Fruit fly (Drosophila melanogaster) whole organism, embryonic: ENCODE results near the gene Dredd.
A peak's percentile ranks its signal among the peaks of the same experiment; 100 is the strongest.

ENCODE experiments used
- Aef1 ChIP-seq: fragments of 200-800 bp; sonication (Bioruptor generic); IDR thresholded peaks from 3 replicates; pipeline ENCODE4 v1.3.6; 2022; ENCODE audit warnings: missing biosample characterization, missing genetic modification characterization
- Atf6 ChIP-seq: fragments of 200-800 bp; sonication (Bioruptor generic); IDR thresholded peaks from 2 replicates; pipeline ENCODE4 v1.3.6; 2022; ENCODE audit warnings: missing biosample characterization, missing genetic modification characterization
- B-H2 ChIP-seq: fragments of 200-800 bp; sonication (Bioruptor generic); optimal IDR thresholded peaks from 2 replicates; lab custom pipeline; 2018; ENCODE audit warnings: missing biosample characterization, mild to moderate bottlenecking, missing genetic modification characterization
- Bgb ChIP-seq: fragments of 200-800 bp; sonication (Bioruptor generic); IDR thresholded peaks from 2 replicates; pipeline ENCODE4 v1.3.6; 2022; ENCODE audit warnings: missing biosample characterization, missing genetic modification characterization; ENCODE audit not compliant: partially characterized antibody
- CG10147 ChIP-seq: fragments of 200-800 bp; sonication (Bioruptor generic); optimal IDR thresholded peaks from 2 replicates; lab custom pipeline; 2019; ENCODE audit warnings: missing biosample characterization, mild to moderate bottlenecking, missing genetic modification characterization, moderate library complexity
- CG10979 ChIP-seq: fragments of 200-800 bp; sonication (Bioruptor generic); optimal IDR thresholded peaks from 2 replicates; lab custom pipeline; 2018; ENCODE audit warnings: missing biosample characterization, mild to moderate bottlenecking, missing genetic modification characterization, moderate library complexity
- CG11723 ChIP-seq: fragments of 200-800 bp; sonication (Bioruptor generic); optimal IDR thresholded peaks from 2 replicates; lab custom pipeline; 2017; ENCODE audit warnings: missing biosample characterization, mild to moderate bottlenecking, missing genetic modification characterization
- CG12071 ChIP-seq: fragments of 200-800 bp; sonication (Bioruptor generic); optimal IDR thresholded peaks from 3 replicates; lab custom pipeline; 2018; ENCODE audit warnings: missing biosample characterization, mild to moderate bottlenecking, missing genetic modification characterization
- CG13123 ChIP-seq: fragments of 200-800 bp; sonication (Bioruptor generic); optimal IDR thresholded peaks from 2 replicates; lab custom pipeline; 2016; ENCODE audit warnings: missing biosample characterization, missing genetic modification characterization
- CG13424 ChIP-seq: fragments of 200-800 bp; sonication (Bioruptor generic); optimal IDR thresholded peaks from 2 replicates; lab custom pipeline; 2019; ENCODE audit warnings: missing biosample characterization, mild to moderate bottlenecking, missing genetic modification characterization, moderate library complexity
- CG14860 ChIP-seq: fragments of 200-800 bp; sonication (Bioruptor generic); IDR thresholded peaks from 3 replicates; pipeline ENCODE4 v1.3.6; 2022; ENCODE audit warnings: missing biosample characterization, missing genetic modification characterization; ENCODE audit not compliant: partially characterized antibody
- CG1602 ChIP-seq: fragments of 200-800 bp; sonication (Bioruptor generic); optimal IDR thresholded peaks from 3 replicates; lab custom pipeline; 2016; ENCODE audit warnings: missing biosample characterization, missing genetic modification characterization
- CG17361 ChIP-seq: fragments of 200-800 bp; sonication (Bioruptor generic); IDR thresholded peaks from 3 replicates; pipeline ENCODE4 v1.3.6; 2022; ENCODE audit warnings: missing biosample characterization, missing genetic modification characterization
- CG18764 ChIP-seq: fragments of 200-800 bp; sonication (Bioruptor generic); optimal IDR thresholded peaks from 3 replicates; lab custom pipeline; 2016; ENCODE audit warnings: missing biosample characterization, missing genetic modification characterization
- CG2202 ChIP-seq: fragments of 200-800 bp; sonication (Bioruptor generic); optimal IDR thresholded peaks from 2 replicates; lab custom pipeline; 2018; ENCODE audit warnings: missing biosample characterization, mild to moderate bottlenecking, missing genetic modification characterization
- CG30403 ChIP-seq: fragments of 200-800 bp; sonication (Bioruptor generic); optimal IDR thresholded peaks from 3 replicates; lab custom pipeline; 2016; ENCODE audit warnings: missing biosample characterization, missing genetic modification characterization
- CG32767 ChIP-seq: fragments of 200-800 bp; sonication (Bioruptor generic); IDR thresholded peaks from 2 replicates; pipeline ENCODE4 v1.3.6; 2022; ENCODE audit warnings: missing biosample characterization, missing genetic modification characterization
- CG4854 ChIP-seq: fragments of 200-800 bp; sonication (Bioruptor generic); optimal IDR thresholded peaks from 2 replicates; lab custom pipeline; 2016; ENCODE audit warnings: missing biosample characterization, missing genetic modification characterization, inconsistent platforms
- CG6689 ChIP-seq: fragments of 200-800 bp; sonication (Bioruptor generic); IDR thresholded peaks from 2 replicates; pipeline ENCODE4 v1.3.6; 2022; ENCODE audit warnings: missing biosample characterization, missing genetic modification characterization
- CG7786 ChIP-seq: fragments of 200-800 bp; sonication (Bioruptor generic); optimal IDR thresholded peaks from 2 replicates; lab custom pipeline; 2016; ENCODE audit warnings: missing biosample characterization, missing genetic modification characterization
- CG8765 ChIP-seq: fragments of 200-800 bp; sonication (Bioruptor generic); IDR thresholded peaks from 2 replicates; pipeline ENCODE4 v1.3.6; 2022; ENCODE audit warnings: missing biosample characterization, missing genetic modification characterization
- CG8944 ChIP-seq: fragments of 200-800 bp; sonication (Bioruptor generic); optimal IDR thresholded peaks from 3 replicates; lab custom pipeline; 2016; ENCODE audit warnings: missing biosample characterization, missing genetic modification characterization
- CG9215 ChIP-seq: fragments of 200-800 bp; sonication (Bioruptor generic); IDR thresholded peaks from 2 replicates; pipeline ENCODE4 v1.3.6; 2022; ENCODE audit warnings: missing biosample characterization, missing genetic modification characterization
- CG9609 ChIP-seq: fragments of 200-800 bp; sonication (Bioruptor generic); optimal IDR thresholded peaks from 3 replicates; lab custom pipeline; 2016; ENCODE audit warnings: missing biosample characterization, missing genetic modification characterization
- Dek ChIP-seq: fragments of 200-800 bp; sonication (Bioruptor generic); optimal IDR thresholded peaks from 3 replicates; lab custom pipeline; 2019; ENCODE audit warnings: missing biosample characterization, mild to moderate bottlenecking, missing genetic modification characterization, moderate library complexity
- Fer1 ChIP-seq: fragments of 200-800 bp; sonication (Bioruptor generic); optimal IDR thresholded peaks from 2 replicates; lab custom pipeline; 2017; ENCODE audit warnings: missing biosample characterization, mild to moderate bottlenecking, missing genetic modification characterization
- HHEX ChIP-seq: fragments of 200-800 bp; sonication (Bioruptor generic); optimal IDR thresholded peaks from 3 replicates; lab custom pipeline; 2017; ENCODE audit warnings: missing biosample characterization, mild to moderate bottlenecking, missing genetic modification characterization, missing genetic modification reagents
- HLH3B ChIP-seq: fragments of 200-800 bp; sonication (Bioruptor generic); IDR thresholded peaks from 2 replicates; pipeline ENCODE4 v1.3.6; 2022; ENCODE audit warnings: missing biosample characterization, missing genetic modification characterization
- Mes4 ChIP-seq: fragments of 200-800 bp; sonication (Bioruptor generic); optimal IDR thresholded peaks from 2 replicates; lab custom pipeline; 2016; ENCODE audit warnings: missing biosample characterization, missing genetic modification characterization
- NC2β ChIP-seq: fragments of 200-800 bp; sonication (Bioruptor generic); optimal IDR thresholded peaks from 2 replicates; lab custom pipeline; 2016; ENCODE audit warnings: missing biosample characterization, missing genetic modification characterization
- NfI ChIP-seq: fragments of 200-800 bp; sonication (Bioruptor generic); optimal IDR thresholded peaks from 3 replicates; lab custom pipeline; 2018; ENCODE audit warnings: missing biosample characterization, mild to moderate bottlenecking, missing genetic modification characterization, moderate library complexity
- al ChIP-seq: fragments of 200-800 bp; sonication (Bioruptor generic); IDR thresholded peaks from 2 replicates; pipeline ENCODE4 v1.3.6; 2022; ENCODE audit warnings: missing biosample characterization, missing genetic modification characterization
- amos ChIP-seq: fragments of 200-800 bp; sonication (Bioruptor generic); IDR thresholded peaks from 2 replicates; pipeline ENCODE4 v1.3.6; 2022; ENCODE audit warnings: missing biosample characterization, missing genetic modification characterization; ENCODE audit not compliant: partially characterized antibody
- ash1 ChIP-seq: fragments of 200-800 bp; sonication (Bioruptor generic); optimal IDR thresholded peaks from 2 replicates; lab custom pipeline; 2018; ENCODE audit warnings: missing biosample characterization, mild to moderate bottlenecking, missing genetic modification characterization
- cas ChIP-seq: fragments of 200-800 bp; sonication (Bioruptor generic); IDR thresholded peaks from 2 replicates; pipeline ENCODE4 v1.3.6; 2022; ENCODE audit warnings: missing biosample characterization, missing genetic modification characterization
- caup ChIP-seq: fragments of 200-800 bp; sonication (Bioruptor generic); optimal IDR thresholded peaks from 3 replicates; lab custom pipeline; 2017; ENCODE audit warnings: missing biosample characterization, mild to moderate bottlenecking, missing genetic modification characterization, moderate library complexity; ENCODE audit not compliant: severe bottlenecking
- chm ChIP-seq: fragments of 200-800 bp; sonication (Bioruptor generic); IDR thresholded peaks from 2 replicates; pipeline ENCODE4 v1.3.6; 2022; ENCODE audit warnings: missing biosample characterization, missing genetic modification characterization
- dmrt99B ChIP-seq: fragments of 200-800 bp; sonication (Bioruptor generic); optimal IDR thresholded peaks from 2 replicates; lab custom pipeline; 2018; ENCODE audit warnings: missing biosample characterization, mild to moderate bottlenecking, missing genetic modification characterization, moderate library complexity
- dpn ChIP-seq, 2 experiments: fragments of 200-800 bp; sonication (Bioruptor generic); optimal IDR thresholded peaks; 3 replicates each; lab custom pipeline; 2016; ENCODE audit warnings: missing biosample characterization in 2 of 2, missing genetic modification characterization in 2 of 2
- dysf ChIP-seq: fragments of 200-800 bp; sonication (Bioruptor generic); IDR thresholded peaks from 3 replicates; pipeline ENCODE4 v1.3.6; 2022; ENCODE audit warnings: missing biosample characterization, missing genetic modification characterization
- gro ChIP-seq: fragments of 200-800 bp; sonication (Bioruptor generic); optimal IDR thresholded peaks from 2 replicates; lab custom pipeline; 2016; ENCODE audit warnings: missing biosample characterization, missing genetic modification characterization
- gsb-n ChIP-seq: fragments of 200-800 bp; sonication (Bioruptor generic); optimal IDR thresholded peaks from 3 replicates; lab custom pipeline; 2018; ENCODE audit warnings: missing biosample characterization, mild to moderate bottlenecking, missing genetic modification characterization
- her ChIP-seq: fragments of 200-800 bp; sonication (Bioruptor generic); optimal IDR thresholded peaks from 2 replicates; lab custom pipeline; 2016; ENCODE audit warnings: missing biosample characterization, missing genetic modification characterization
- ind ChIP-seq: fragments of 200-800 bp; sonication (Bioruptor generic); optimal IDR thresholded peaks from 3 replicates; lab custom pipeline; 2016; ENCODE audit warnings: missing biosample characterization, missing genetic modification characterization
- nerfin-2 ChIP-seq: fragments of 200-800 bp; sonication (Bioruptor generic); IDR thresholded peaks from 2 replicates; pipeline ENCODE4 v1.3.6; 2022; ENCODE audit warnings: missing biosample characterization, missing genetic modification characterization; ENCODE audit not compliant: partially characterized antibody
- odd ChIP-seq: fragments of 200-800 bp; sonication (Bioruptor generic); optimal IDR thresholded peaks from 2 replicates; lab custom pipeline; 2017; ENCODE audit warnings: missing biosample characterization, mild to moderate bottlenecking, missing genetic modification characterization
- pum ChIP-seq: fragments of 200-800 bp; sonication (Bioruptor generic); optimal IDR thresholded peaks from 2 replicates; lab custom pipeline; 2016; ENCODE audit warnings: missing biosample characterization, missing genetic modification characterization
- shn ChIP-seq: fragments of 200-800 bp; sonication (Bioruptor generic); optimal IDR thresholded peaks from 3 replicates; lab custom pipeline; 2016; ENCODE audit warnings: missing biosample characterization, missing genetic modification characterization
- slp2 ChIP-seq: fragments of 200-800 bp; sonication (Bioruptor generic); optimal IDR thresholded peaks from 2 replicates; lab custom pipeline; 2016; ENCODE audit warnings: missing biosample characterization, missing genetic modification characterization
- toy ChIP-seq: fragments of 200-800 bp; sonication (Bioruptor generic); IDR thresholded peaks from 2 replicates; pipeline ENCODE4 v1.3.6; 2022; ENCODE audit warnings: missing biosample characterization, missing genetic modification characterization
- twi ChIP-seq: fragments of 200-800 bp; optimal IDR thresholded peaks from 2 replicates; lab custom pipeline; 2019; ENCODE audit warnings: missing biosample characterization, mild to moderate bottlenecking, missing genetic modification characterization, moderate library complexity

Gene Dredd

DNA sequence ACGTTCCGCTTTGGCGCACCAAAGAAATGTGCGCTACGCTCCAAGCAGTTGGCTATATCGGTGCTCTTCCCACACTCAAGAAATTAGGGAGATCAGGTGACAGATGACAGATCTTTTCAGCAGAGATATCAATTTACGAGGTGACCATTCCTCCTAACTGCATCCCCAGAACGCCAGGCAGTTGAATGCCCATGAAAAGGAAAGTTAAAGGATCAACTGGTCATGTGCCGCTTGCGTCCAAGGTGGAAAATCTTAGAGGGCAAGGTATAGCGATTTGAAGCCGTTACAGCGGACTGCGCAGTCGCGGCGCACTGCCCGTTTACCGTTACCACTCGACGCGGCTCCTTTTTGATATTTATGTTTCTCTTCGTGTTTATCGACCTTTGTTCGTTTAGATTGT lies 16.8 kb downstream of the Dredd start (continued):
- TF ChIP-seq CG2202 (no peak), CG30403 (peak; percentile 55), CG13424 (tag; lab: Kevin White, UChicago) (peak; percentile 11), CG10979 (tag; lab: Kevin White, UChicago) (peak; percentile 16), dmrt99B (tag; lab: Kevin White, UChicago) (peak; percentile 26), CG11723 (GFP tag; lab: Kevin White, UChicago) (no peak), CG17361 (GFP tag; lab: Robert Waterston, UW) (0 out of 3 replicates have a peak, but pooled peaks have one; percentile 11), CG32767 (GFP tag; lab: Robert Waterston, UW) (no peak), caup (GFP tag; lab: Kevin White, UChicago) (no peak), twi (no peak), Atf6 (GFP tag; lab: Robert Waterston, UW) (0 out of 2 replicates have a peak, but pooled peaks have one; percentile 27), Aef1 (GFP tag; lab: Robert Waterston, UW) (0 out of 3 replicates have a peak, but pooled peaks have one; percentile 11), CG12071 (GFP tag; lab: Kevin White, UChicago) (no peak), chm (GFP tag; lab: Robert Waterston, UW) (no peak), CG8944 (GFP tag; lab: Kevin White, UChicago) (peak; percentile 39), Bgb (no peak), shn (peak; percentile 28), CG13123 (no peak), CG7786 (GFP tag; lab: Kevin White, UChicago) (peak; percentile 53), cas (GFP tag; lab: Robert Waterston, UW) (no peak), Fer1 (GFP tag; lab: Kevin White, UChicago) (peak; percentile 3), CG10147 (GFP tag; lab: Kevin White, UChicago) (peak; percentile 6), CG1602 (no peak), Dek (tag; lab: Kevin White, UChicago) (no peak), ind (GFP tag; lab: Kevin White, UChicago) (peak; percentile 51), ash1 (GFP tag; lab: Kevin White, UChicago) (no peak), odd (GFP tag; lab: Kevin White, UChicago) (no peak), Mes4 (GFP tag; lab: Kevin White, UChicago) (peak; percentile 40), al (GFP tag; lab: Robert Waterston, UW) (0 out of 2 replicates have a peak, but pooled peaks have one; percentile 10), CG18764 (GFP tag; lab: Kevin White, UChicago) (no peak), nerfin-2 (GFP tag; lab: Robert Waterston, UW) (no peak), amos (no peak), B-H2 (GFP tag; lab: Kevin White, UChicago) (no peak), NfI (GFP tag; lab: Kevin White, UChicago) (no peak), slp2 (GFP tag; lab: Kevin White, UChicago) (peak; percentile 13), CG6689 (GFP tag; lab: Robert Waterston, UW) (0 out of 2 replicates have a peak, but pooled peaks have one; percentile 29), dpn (GFP tag; optimal IDR thresholded peaks at IDR 0.05; lab: Kevin White, UChicago) (peak; percentile 16 to 46), HLH3B (GFP tag; lab: Robert Waterston, UW) (0 out of 2 replicates have a peak, but pooled peaks have one; percentile 21), NC2β (GFP tag; lab: Kevin White, UChicago) (peak; percentile 26), her (GFP tag; lab: Kevin White, UChicago) (peak; percentile 29), gsb-n (peak; percentile 10), dysf (GFP tag; lab: Robert Waterston, UW) (peak; percentile 62), CG9215 (GFP tag; lab: Robert Waterston, UW) (0 out of 2 replicates have a peak, but pooled peaks have one; percentile 15), pum (GFP tag; lab: Kevin White, UChicago) (no peak), CG4854 (GFP tag; lab: Kevin White, UChicago) (no peak), gro (GFP tag; lab: Kevin White, UChicago) (peak; percentile 12), CG14860 (GFP tag; lab: Robert Waterston, UW) (no peak), CG9609 (GFP tag; lab: Kevin White, UChicago) (no peak), HHEX (peak; percentile 47), CG8765 (GFP tag; lab: Robert Waterston, UW) (no peak), toy (GFP tag; lab: Robert Waterston, UW) (no peak)
